Worm (Caenorhabditis elegans) whole organism, early embryonic: Measurements from ENCODE around the gene F54B8.1.

ENCODE experiments used
- F13C5.2 ChIP-seq: sonication (generic microtip); optimal IDR thresholded peaks from 2 replicates; lab custom pipeline; 2017; ENCODE audit warnings: mild to moderate bottlenecking, missing genetic modification characterization, inconsistent platforms, missing compliant biosample characterization
- aly-1 ChIP-seq: sonication (generic microtip); optimal IDR thresholded peaks from 2 replicates; lab custom pipeline; 2016; ENCODE audit warnings: missing genetic modification characterization, missing compliant biosample characterization
- ama-1 ChIP-seq: fragments of 150-350 bp; optimal IDR thresholded peaks from 2 replicates; lab custom pipeline; 2014
- ets-7 ChIP-seq: sonication (generic microtip); optimal IDR thresholded peaks from 2 replicates; lab custom pipeline; 2016; ENCODE audit warnings: missing genotype, missing genetic modification characterization, missing compliant biosample characterization
- hmg-4 ChIP-seq: fragments of 200-800 bp; sonication (Bioruptor generic); optimal IDR thresholded peaks from 2 replicates; lab custom pipeline; 2018; ENCODE audit warnings: mild to moderate bottlenecking, missing genetic modification characterization, missing compliant biosample characterization
- scrt-1 ChIP-seq: fragments of 200-800 bp; sonication (Bioruptor generic); IDR thresholded peaks from 2 replicates; pipeline ENCODE4 v1.3.6; 2022; ENCODE audit warnings: missing genetic modification characterization, missing compliant biosample characterization
- sea-1 ChIP-seq: fragments of 200-800 bp; sonication (Bioruptor generic); conservative IDR thresholded peaks from 2 replicates; pipeline ENCODE4 v1.3.6; 2022; ENCODE audit warnings: missing genetic modification characterization, missing compliant biosample characterization
- tbx-11 ChIP-seq: fragments of 200-800 bp; sonication (Bioruptor generic); IDR thresholded peaks from 2 replicates; pipeline ENCODE4 v1.3.6; 2022; ENCODE audit warnings: missing genetic modification characterization, missing compliant biosample characterization

DNA sequence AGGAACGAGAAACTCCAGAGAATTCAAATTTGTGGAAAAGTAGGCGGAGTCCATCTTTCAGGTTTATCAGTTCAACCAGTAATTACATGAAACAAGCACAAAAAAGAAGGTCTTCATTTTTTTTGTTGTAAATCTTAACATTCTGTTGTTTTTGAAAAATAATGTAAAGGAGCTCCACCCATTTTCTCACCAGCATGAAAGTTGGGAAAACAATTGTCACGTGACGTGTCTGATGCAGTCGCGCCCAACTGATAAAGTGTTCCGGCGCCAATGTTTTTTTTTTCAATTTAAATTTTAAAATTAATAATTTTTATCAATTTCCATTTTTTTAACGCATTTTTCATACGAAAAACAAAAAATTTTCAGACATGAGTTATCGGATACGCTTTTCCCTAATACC is 41.5 kb upstream of the F54B8.1 start, which contains the start of gene F57A10.4:
- no peak for TF ChIP-seq scrt-1
- TF ChIP-seq F13C5.2 (tag; lab: Kevin White, UChicago), result no peak
- TF ChIP-seq aly-1 (tag; lab: Kevin White, UChicago), result no peak
- no peak for TF ChIP-seq ama-1 (lab: Kevin White, UChicago)
- no peak for TF ChIP-seq ets-7
- no peak for TF ChIP-seq tbx-11 (GFP tag; lab: Robert Waterston, UW)
- no peak for TF ChIP-seq sea-1 (GFP tag; lab: Robert Waterston, UW)
- no peak for TF ChIP-seq hmg-4
